Fruit fly (Drosophila melanogaster) whole organism, embryonic: ENCODE results near the gene CG15725.
A peak's percentile ranks its signal among the peaks of the same experiment; 100 is the strongest.

Source experiments
- Asciz ChIP-seq: fragments of 200-800 bp; sonication (Bioruptor generic); optimal IDR thresholded peaks from 2 replicates; lab custom pipeline; 2017; ENCODE audit warnings: missing biosample characterization, mild to moderate bottlenecking, missing genetic modification characterization, missing genetic modification reagents
- Atf3 ChIP-seq: fragments of 200-800 bp; sonication (Bioruptor generic); optimal IDR thresholded peaks from 3 replicates; lab custom pipeline; 2016; ENCODE audit warnings: missing biosample characterization, missing genetic modification characterization
- BEAF-32 ChIP-seq: fragments of 200-800 bp; sonication (Bioruptor generic); optimal IDR thresholded peaks from 3 replicates; lab custom pipeline; 2017; ENCODE audit warnings: missing biosample characterization, missing genetic modification characterization, mild to moderate bottlenecking, moderate library complexity, missing genetic modification reagents
- BtbVII ChIP-seq: fragments of 200-800 bp; sonication (Bioruptor generic); optimal IDR thresholded peaks from 3 replicates; lab custom pipeline; 2017; ENCODE audit warnings: missing biosample characterization, mild to moderate bottlenecking, missing genetic modification characterization
- Bteb2 ChIP-seq: fragments of 200-800 bp; sonication (Bioruptor generic); optimal IDR thresholded peaks from 2 replicates; lab custom pipeline; 2016; ENCODE audit warnings: missing biosample characterization, missing genetic modification characterization
- CG10147 ChIP-seq: fragments of 200-800 bp; sonication (Bioruptor generic); optimal IDR thresholded peaks from 2 replicates; lab custom pipeline; 2019; ENCODE audit warnings: missing biosample characterization, mild to moderate bottlenecking, missing genetic modification characterization, moderate library complexity
- CG10209 ChIP-seq: fragments of 200-800 bp; sonication (Bioruptor generic); optimal IDR thresholded peaks from 3 replicates; lab custom pipeline; 2017; ENCODE audit warnings: missing biosample characterization, mild to moderate bottlenecking, missing genetic modification characterization, missing genetic modification reagents
- CG14441 ChIP-seq: fragments of 200-800 bp; sonication (Bioruptor generic); IDR thresholded peaks from 2 replicates; pipeline ENCODE4 v1.3.6; 2022; ENCODE audit warnings: missing biosample characterization, missing genetic modification characterization
- CG17829 ChIP-seq: fragments of 200-800 bp; optimal IDR thresholded peaks from 2 replicates; lab custom pipeline; 2019; ENCODE audit warnings: missing biosample characterization, mild to moderate bottlenecking, missing genetic modification characterization, moderate library complexity
- CG18764 ChIP-seq: fragments of 200-800 bp; sonication (Bioruptor generic); optimal IDR thresholded peaks from 3 replicates; lab custom pipeline; 2016; ENCODE audit warnings: missing biosample characterization, missing genetic modification characterization
- CG2875 ChIP-seq: fragments of 200-800 bp; sonication (Bioruptor generic); optimal IDR thresholded peaks from 2 replicates; lab custom pipeline; 2017; ENCODE audit warnings: missing biosample characterization, mild to moderate bottlenecking, missing genetic modification characterization, missing genetic modification reagents
- CG3065 ChIP-seq: fragments of 200-800 bp; sonication (Bioruptor generic); optimal IDR thresholded peaks from 2 replicates; lab custom pipeline; 2016; ENCODE audit warnings: missing biosample characterization, missing genetic modification characterization
- CG31441 ChIP-seq: fragments of 200-800 bp; sonication (Bioruptor generic); IDR thresholded peaks from 2 replicates; pipeline ENCODE4 v1.3.6; 2022; ENCODE audit warnings: missing biosample characterization, missing genetic modification characterization
- CG32532 ChIP-seq: fragments of 200-800 bp; sonication (Bioruptor generic); IDR thresholded peaks from 2 replicates; pipeline ENCODE4 v1.3.6; 2022; ENCODE audit warnings: missing biosample characterization, missing genetic modification characterization
- CG32767 ChIP-seq: fragments of 200-800 bp; sonication (Bioruptor generic); IDR thresholded peaks from 2 replicates; pipeline ENCODE4 v1.3.6; 2022; ENCODE audit warnings: missing biosample characterization, missing genetic modification characterization
- CG34376 ChIP-seq: fragments of 200-800 bp; sonication (Bioruptor generic); optimal IDR thresholded peaks from 2 replicates; lab custom pipeline; 2018; ENCODE audit warnings: missing biosample characterization, mild to moderate bottlenecking, missing genetic modification characterization
- CG5180 ChIP-seq: fragments of 200-800 bp; sonication (Bioruptor generic); optimal IDR thresholded peaks from 3 replicates; lab custom pipeline; 2017; ENCODE audit warnings: missing biosample characterization, missing genetic modification characterization, mild to moderate bottlenecking, moderate library complexity, missing genetic modification reagents
- CG7786 ChIP-seq: fragments of 200-800 bp; sonication (Bioruptor generic); optimal IDR thresholded peaks from 2 replicates; lab custom pipeline; 2016; ENCODE audit warnings: missing biosample characterization, missing genetic modification characterization
- CG8290 ChIP-seq, 3 experiments: fragments of 200-800 bp; sonication (Bioruptor generic); optimal IDR thresholded peaks; 2 replicates each; lab custom pipeline; 2016 to 2019; ENCODE audit warnings: missing biosample characterization in 3 of 3, missing genetic modification characterization in 3 of 3, mild to moderate bottlenecking in 2 of 3, moderate library complexity in 1 of 3
- CG9876 ChIP-seq: fragments of 200-800 bp; sonication (Bioruptor generic); optimal IDR thresholded peaks from 2 replicates; lab custom pipeline; 2016; ENCODE audit warnings: missing biosample characterization, missing genetic modification characterization
- Gug ChIP-seq: fragments of 200-800 bp; sonication (Bioruptor generic); IDR thresholded peaks from 4 replicates; pipeline ENCODE4 v1.3.6; 2022; ENCODE audit warnings: missing biosample characterization, missing genetic modification characterization
- Hey ChIP-seq: fragments of 200-800 bp; sonication (Bioruptor generic); optimal IDR thresholded peaks from 3 replicates; lab custom pipeline; 2018; ENCODE audit warnings: missing biosample characterization, mild to moderate bottlenecking, missing genetic modification characterization
- Hmx ChIP-seq: fragments of 200-800 bp; sonication (Bioruptor generic); optimal IDR thresholded peaks from 2 replicates; lab custom pipeline; 2016; ENCODE audit warnings: missing biosample characterization, missing genetic modification characterization
- Hr78 ChIP-seq, 2 experiments: fragments of 200-800 bp in 1 of 2; fragments of >200 bp in 1 of 2; sonication (Bioruptor generic) in 1 of 2; optimal IDR thresholded peaks; 2 replicates each; lab custom pipeline; 2017 to 2019; ENCODE audit warnings: missing biosample characterization in 2 of 2, missing genetic modification characterization in 2 of 2, mild to moderate bottlenecking in 1 of 2, moderate library complexity in 1 of 2
- Hsf ChIP-seq: fragments of 200-800 bp; sonication (Bioruptor generic); optimal IDR thresholded peaks from 3 replicates; lab custom pipeline; 2016; ENCODE audit warnings: missing biosample characterization, missing genetic modification characterization
- MESR4 ChIP-seq: fragments of 200-800 bp; sonication (Bioruptor generic); optimal IDR thresholded peaks from 2 replicates; lab custom pipeline; 2018; ENCODE audit warnings: missing biosample characterization, mild to moderate bottlenecking, missing genetic modification characterization, moderate library complexity
- MTF-1 ChIP-seq: fragments of 200-800 bp; sonication (Bioruptor generic); optimal IDR thresholded peaks from 2 replicates; lab custom pipeline; 2018; ENCODE audit warnings: missing biosample characterization, mild to moderate bottlenecking, missing genetic modification characterization, borderline replicate concordance
- NfI ChIP-seq: fragments of 200-800 bp; sonication (Bioruptor generic); optimal IDR thresholded peaks from 3 replicates; lab custom pipeline; 2018; ENCODE audit warnings: missing biosample characterization, mild to moderate bottlenecking, missing genetic modification characterization, moderate library complexity
- Scr ChIP-seq: fragments of 200-800 bp; sonication (Bioruptor generic); IDR thresholded peaks from 2 replicates; pipeline ENCODE4 v1.3.6; 2022; ENCODE audit warnings: missing biosample characterization, missing genetic modification characterization; ENCODE audit not compliant: partially characterized antibody
- Tbp ChIP-seq: fragments of >200 bp; optimal IDR thresholded peaks from 2 replicates; lab custom pipeline; 2018; ENCODE audit warnings: missing biosample characterization, missing genetic modification characterization
- aop ChIP-seq: fragments of 200-800 bp; sonication (Bioruptor generic); IDR thresholded peaks from 2 replicates; pipeline ENCODE4 v1.3.6; 2022; ENCODE audit warnings: missing biosample characterization, missing genetic modification characterization
- ap ChIP-seq: fragments of 200-800 bp; sonication (Bioruptor generic); IDR thresholded peaks from 2 replicates; pipeline ENCODE4 v1.3.6; 2022; ENCODE audit warnings: missing biosample characterization, missing genetic modification characterization
- bigmax ChIP-seq: fragments of 200-800 bp; sonication (Bioruptor generic); optimal IDR thresholded peaks from 2 replicates; lab custom pipeline; 2018; ENCODE audit warnings: missing biosample characterization, mild to moderate bottlenecking, missing genetic modification characterization
- bowl ChIP-seq: fragments of 200-800 bp; sonication (Bioruptor generic); IDR thresholded peaks from 2 replicates; pipeline ENCODE4 v1.3.6; 2022; ENCODE audit warnings: missing biosample characterization, missing genetic modification characterization
- dati ChIP-seq: fragments of 200-800 bp; sonication (Bioruptor generic); IDR thresholded peaks from 2 replicates; pipeline ENCODE4 v1.3.6; 2022; ENCODE audit warnings: missing biosample characterization, missing genetic modification characterization
- emc ChIP-seq: fragments of 200-800 bp; sonication (Bioruptor generic); optimal IDR thresholded peaks from 2 replicates; lab custom pipeline; 2016; ENCODE audit warnings: missing biosample characterization, missing genetic modification characterization
- eyg ChIP-seq: fragments of 200-800 bp; sonication (Bioruptor generic); optimal IDR thresholded peaks from 3 replicates; lab custom pipeline; 2016; ENCODE audit warnings: missing biosample characterization, missing genetic modification characterization
- fd3F ChIP-seq: fragments of 200-800 bp; sonication (Bioruptor generic); optimal IDR thresholded peaks from 2 replicates; lab custom pipeline; 2018; ENCODE audit warnings: missing biosample characterization, mild to moderate bottlenecking, missing genetic modification characterization, moderate library complexity
- klu ChIP-seq: fragments of 200-800 bp; sonication (Bioruptor generic); IDR thresholded peaks from 2 replicates; pipeline ENCODE4 v1.3.6; 2022; ENCODE audit warnings: missing biosample characterization, missing genetic modification characterization
- lab ChIP-seq: fragments of 200-800 bp; sonication (Bioruptor generic); optimal IDR thresholded peaks from 3 replicates; lab custom pipeline; 2017; ENCODE audit warnings: missing biosample characterization, missing genetic modification characterization, mild to moderate bottlenecking, moderate library complexity, missing genetic modification reagents
- mirr ChIP-seq: fragments of 200-800 bp; sonication (Bioruptor generic); optimal IDR thresholded peaks from 3 replicates; lab custom pipeline; 2018; ENCODE audit warnings: missing biosample characterization, mild to moderate bottlenecking, missing genetic modification characterization
- mld ChIP-seq: fragments of 200-800 bp; sonication (Bioruptor generic); IDR thresholded peaks from 3 replicates; pipeline ENCODE4 v1.3.6; 2022; ENCODE audit warnings: missing biosample characterization, missing genetic modification characterization; ENCODE audit not compliant: partially characterized antibody
- rib ChIP-seq: fragments of 200-800 bp; sonication (Bioruptor generic); IDR thresholded peaks from 2 replicates; pipeline ENCODE4 v1.3.6; 2022; ENCODE audit warnings: missing biosample characterization, missing genetic modification characterization
- sens-2 ChIP-seq: fragments of 200-800 bp; sonication (Bioruptor generic); IDR thresholded peaks from 2 replicates; pipeline ENCODE4 v1.3.6; 2022; ENCODE audit warnings: missing biosample characterization, missing genetic modification characterization
- tna ChIP-seq: fragments of 200-800 bp; sonication (Bioruptor generic); IDR thresholded peaks from 2 replicates; pipeline ENCODE4 v1.3.6; 2022; ENCODE audit warnings: missing biosample characterization, missing genetic modification characterization; ENCODE audit not compliant: partially characterized antibody
- vfl ChIP-seq: fragments of 200-800 bp; sonication (Bioruptor generic); optimal IDR thresholded peaks from 2 replicates; lab custom pipeline; 2016; ENCODE audit warnings: missing biosample characterization, missing genetic modification characterization
- wdn ChIP-seq: fragments of 200-800 bp; sonication (Bioruptor generic); IDR thresholded peaks from 2 replicates; pipeline ENCODE4 v1.3.6; 2022; ENCODE audit warnings: missing biosample characterization, missing genetic modification characterization
- zfh1 ChIP-seq: fragments of 200-800 bp; sonication (Bioruptor generic); IDR thresholded peaks from 3 replicates; pipeline ENCODE4 v1.3.6; 2022; ENCODE audit warnings: missing biosample characterization, missing genetic modification characterization

CG15725 gene

DNA sequence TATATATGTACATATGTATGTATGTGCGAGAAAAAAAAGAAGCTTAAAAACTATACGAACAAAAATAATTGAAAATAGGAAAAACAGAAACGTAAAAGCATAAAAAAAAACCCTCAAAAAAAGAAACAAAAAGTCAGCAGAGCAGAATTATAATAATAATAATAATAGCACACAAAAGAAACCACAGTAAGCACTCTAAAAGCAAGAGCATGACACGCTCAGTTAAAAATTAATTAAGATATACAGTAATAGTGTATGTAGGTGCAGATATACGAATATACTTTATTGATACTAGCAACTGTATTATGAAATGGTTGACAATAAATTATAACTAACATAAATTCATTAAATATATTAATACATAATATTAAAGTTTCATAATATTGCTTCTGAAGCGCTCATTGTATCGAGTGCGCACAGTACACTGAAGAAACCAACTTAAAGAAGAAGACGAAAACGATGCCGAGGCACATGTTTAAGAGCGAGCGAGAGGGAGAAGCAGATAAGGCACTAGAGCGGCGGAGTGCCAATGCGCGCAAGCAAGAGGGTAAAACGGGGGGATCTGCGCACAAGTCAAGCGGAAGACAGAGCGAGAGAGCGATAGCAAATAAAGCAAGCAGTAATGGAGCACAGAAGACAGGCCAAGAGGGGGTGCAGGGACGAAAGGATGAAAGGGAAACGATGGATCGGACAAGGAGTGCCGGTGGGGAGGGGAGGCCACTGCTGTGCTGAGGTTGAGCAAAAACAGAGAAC is 29.2 kb downstream of the CG15725 start (continued):
- TF ChIP-seq wdn (GFP tag; lab: Robert Waterston, UW) (peak; percentile 84), mld (GFP tag; lab: Robert Waterston, UW) (no peak), aop (GFP tag; lab: Robert Waterston, UW) (peak; percentile 46; the same call in 1 of the 2 replicates), mirr (GFP tag; lab: Kevin White, UChicago) (peak; percentile 8), CG9876 (GFP tag; lab: Kevin White, UChicago) (no peak), bowl (peak; percentile 55; the same call in 1 of the 2 replicates), CG8290 (GFP tag; optimal IDR thresholded peaks at IDR 0.05; lab: Kevin White, UChicago) (peak; percentile 61), CG8290 (tag; optimal IDR thresholded peaks at IDR 0.05; lab: Kevin White, UChicago) (peak in 1 of 2 experiments; percentile 39), zfh1 (GFP tag; lab: Robert Waterston, UW) (peak; percentile 81), CG18764 (peak; percentile 66), Atf3 (GFP tag; lab: Kevin White, UChicago) (no peak), CG34376 (GFP tag; lab: Kevin White, UChicago) (no peak), klu (peak; percentile 87), emc (GFP tag; lab: Kevin White, UChicago) (no peak), Hmx (GFP tag; lab: Kevin White, UChicago) (peak; percentile 1), CG32767 (GFP tag; lab: Robert Waterston, UW) (peak; percentile 78), CG32532 (GFP tag; lab: Robert Waterston, UW) (peak; percentile 93), CG10209 (GFP tag; lab: Kevin White, UChicago) (peak; percentile 89), lab (GFP tag; lab: Kevin White, UChicago) (peak; percentile 91), Tbp (GFP tag; lab: Kevin White, UChicago) (no peak), sens-2 (GFP tag; lab: Robert Waterston, UW) (no peak), CG17829 (tag; lab: Kevin White, UChicago) (peak; percentile 92), fd3F (GFP tag; lab: Kevin White, UChicago) (peak; percentile 91), CG2875 (peak; percentile 35), CG14441 (GFP tag; lab: Robert Waterston, UW) (peak; percentile 82), Hr78 (GFP tag; optimal IDR thresholded peaks at IDR 0.05; lab: Kevin White, UChicago) (peak in 1 of 2 experiments; percentile 65), CG7786 (no peak), tna (no peak), eyg (GFP tag; lab: Kevin White, UChicago) (no peak), MTF-1 (peak; percentile 36), Gug (peak; percentile 60; the same call in 3 of the 4 replicates), CG10147 (GFP tag; lab: Kevin White, UChicago) (peak; percentile 81), Hsf (GFP tag; lab: Kevin White, UChicago) (no peak), Asciz (peak; percentile 82), BEAF-32 (no peak), vfl (GFP tag; lab: Kevin White, UChicago) (no peak), CG31441 (GFP tag; lab: Robert Waterston, UW) (peak; percentile 82; the same call in 1 of the 2 replicates), BtbVII (GFP tag; lab: Kevin White, UChicago) (peak; percentile 86), MESR4 (GFP tag; lab: Kevin White, UChicago) (no peak), NfI (peak; percentile 91), ap (GFP tag; lab: Robert Waterston, UW) (peak; percentile 57), Bteb2 (GFP tag; lab: Kevin White, UChicago) (no peak), Hey (no peak), CG5180 (GFP tag; lab: Kevin White, UChicago) (no peak), Scr (GFP tag; lab: Robert Waterston, UW) (0 out of 2 replicates have a peak, but pooled peaks have one; percentile 22), rib (peak; percentile 84; the same call in 1 of the 2 replicates), CG3065 (GFP tag; lab: Kevin White, UChicago) (peak; percentile 14), dati (peak; percentile 39; the same call in 1 of the 2 replicates), bigmax (GFP tag; lab: Kevin White, UChicago) (no peak)
